Worm (Caenorhabditis elegans) whole organism, L4/young adult: Measurements from ENCODE around the gene ZK666.4.
A peak's percentile ranks its signal among the peaks of the same experiment; 100 is the strongest.
"Not testable (repeated sequence)": the region's sequence is repeated elsewhere in the genome, so short reads cannot be mapped to it uniquely, and the experiment has no call there.

ENCODE experiments used
- W03F9.2 ChIP-seq: fragments of 150-350 bp; optimal IDR thresholded peaks from 2 replicates; lab custom pipeline; 2014; ENCODE audit warnings: missing biosample characterization, missing genetic modification characterization
- dao-5 ChIP-seq: sonication (generic microtip); optimal IDR thresholded peaks from 2 replicates; lab custom pipeline; 2016; ENCODE audit warnings: missing genotype, missing genetic modification characterization, moderate library complexity, missing compliant biosample characterization
- him-1 ChIP-seq: sonication (generic microtip); optimal IDR thresholded peaks from 2 replicates; lab custom pipeline; 2016; ENCODE audit warnings: missing genotype, missing genetic modification reagents, missing genetic modification characterization, missing compliant biosample characterization

ZK666.4 gene

ce11 chrII:10476959-10477358, at the start of gene ZK666.4:
TSS of gene ZK666.4 (plus strand) at chrII:10477259.
- no peak for TF ChIP-seq W03F9.2
- no peak for TF ChIP-seq him-1 (tag; lab: Kevin White, UChicago)
- TF ChIP-seq dao-5, result no peak

- TF ChIP-seq W03F9.2 (no peak), him-1 (tag; lab: Kevin White, UChicago) (no peak), dao-5 (no peak)
These were observed 41.2 kb upstream of the ZK666.4 start, which contains the start of gene cut-4 for ce11 chrII:10435836-10436235. TSS of gene cut-4 (plus strand) at chrII:10436136.

ce11 chrII:10437840-10438239, 39.2 kb upstream of the ZK666.4 start:
- TF ChIP-seq him-1 (tag; lab: Kevin White, UChicago) (no peak), W03F9.2 (no peak), dao-5 (no peak)

- TF ChIP-seq him-1 (tag; lab: Kevin White, UChicago), result no peak
- TF ChIP-seq dao-5, result no peak
- TF ChIP-seq W03F9.2, result no peak
These were observed 37.1 kb upstream of the ZK666.4 start, which contains the start of gene E04D5.4 for ce11 chrII:10439976-10440375. TSS of gene E04D5.4 (plus strand) at chrII:10440276.

- TF ChIP-seq dao-5; W03F9.2; him-1 (tag; lab: Kevin White, UChicago): not testable (repeated sequence)
These were observed 34.2 kb upstream of the ZK666.4 start, which contains the start of gene ZK673.1 for ce11 chrII:10442846-10443245. TSS of gene ZK673.1 (plus strand) at chrII:10443146.

ce11 chrII:10443898-10444297, 33.2 kb upstream of the ZK666.4 start:
- TF ChIP-seq him-1 (tag; lab: Kevin White, UChicago) (no peak), dao-5 (no peak), W03F9.2 (no peak)

ce11 chrII:10444971-10445707, 31.9 kb upstream of the ZK666.4 start:
- TF ChIP-seq him-1 (tag; lab: Kevin White, UChicago) (no peak), W03F9.2 (no peak), dao-5 (no peak)

ce11 chrII:10445738-10446137, 31.3 kb upstream of the ZK666.4 start:
- TF ChIP-seq W03F9.2, result no peak
- no peak for TF ChIP-seq dao-5
- no peak for TF ChIP-seq him-1 (tag; lab: Kevin White, UChicago)

- TF ChIP-seq him-1 (tag; lab: Kevin White, UChicago) (no peak), W03F9.2 (peak; percentile 13), dao-5 (no peak)
These were observed 30.8 kb upstream of the ZK666.4 start for ce11 chrII:10446300-10446699.

- TF ChIP-seq W03F9.2 (no peak), him-1 (tag; lab: Kevin White, UChicago) (no peak), dao-5 (no peak)
These were observed 30.2 kb upstream of the ZK666.4 start for ce11 chrII:10446814-10447213.

ce11 chrII:10447348-10448316, 29.4 kb upstream of the ZK666.4 start, which contains the start of gene ZK673.2:
TSS of gene ZK673.2 (plus strand) at chrII:10448266.
- TF ChIP-seq dao-5 (no peak), W03F9.2 (no peak), him-1 (tag; lab: Kevin White, UChicago) (no peak)

- TF ChIP-seq him-1 (tag; lab: Kevin White, UChicago), result no peak
- TF ChIP-seq W03F9.2, result no peak
- no peak for TF ChIP-seq dao-5
These were observed 27.4 kb upstream of the ZK666.4 start, which contains the start of gene lin-56 for ce11 chrII:10449707-10450106. TSS of gene lin-56 (plus strand) at chrII:10450007.

- TF ChIP-seq him-1 (tag; lab: Kevin White, UChicago), result no peak
- no peak for TF ChIP-seq W03F9.2
- no peak for TF ChIP-seq dao-5
These were observed 26.7 kb upstream of the ZK666.4 start for ce11 chrII:10450335-10450734.

ce11 chrII:10452620-10453019, 24.4 kb upstream of the ZK666.4 start, which contains the start of gene ZK673.4:
TSS of gene ZK673.4 (plus strand) at chrII:10452920.
- TF ChIP-seq him-1 (tag; lab: Kevin White, UChicago) (no peak), dao-5 (no peak), W03F9.2 (no peak)
